Worm (Caenorhabditis elegans) whole organism, L2 larva: ENCODE results near the gene C01G10.1.

Source experiments
- C34F6.9 ChIP-seq: fragments of 150-350 bp; optimal IDR thresholded peaks from 2 replicates; lab custom pipeline; 2014; ENCODE audit warnings: missing biosample characterization, missing genetic modification characterization
- F13H6.1 ChIP-seq: sonication (generic microtip); optimal IDR thresholded peaks from 2 replicates; lab custom pipeline; 2016; ENCODE audit warnings: missing genetic modification characterization, missing compliant biosample characterization
- R02D3.7 ChIP-seq: fragments of 150-350 bp; optimal IDR thresholded peaks from 2 replicates; lab custom pipeline; 2014; ENCODE audit warnings: missing biosample characterization, missing genetic modification characterization
- ZK546.5 ChIP-seq: sonication (generic microtip); optimal IDR thresholded peaks from 2 replicates; lab custom pipeline; 2017; ENCODE audit warnings: missing biosample characterization, missing genetic modification characterization
- alr-1 ChIP-seq: fragments of 150-350 bp; optimal IDR thresholded peaks from 2 replicates; lab custom pipeline; 2014; ENCODE audit warnings: missing biosample characterization, missing genetic modification characterization
- ama-1 ChIP-seq: fragments of 150-350 bp; optimal IDR thresholded peaks from 2 replicates; lab custom pipeline; 2018; ENCODE audit warnings: inconsistent platforms
- blmp-1 ChIP-seq: sonication (generic microtip); optimal IDR thresholded peaks from 2 replicates; lab custom pipeline; 2017; ENCODE audit warnings: missing genetic modification characterization, mild to moderate bottlenecking, missing compliant biosample characterization, antibody characterized with exemption, moderate library complexity; ENCODE audit not compliant: insufficient read depth
- crh-2 ChIP-seq: sonication (generic microtip); optimal IDR thresholded peaks from 2 replicates; lab custom pipeline; 2017; ENCODE audit warnings: missing biosample characterization, missing genetic modification characterization
- dmd-4 ChIP-seq: sonication (generic microtip); optimal IDR thresholded peaks from 2 replicates; lab custom pipeline; 2017; ENCODE audit warnings: missing biosample characterization, missing genetic modification characterization
- egl-27 ChIP-seq: sonication (generic microtip); optimal IDR thresholded peaks from 3 replicates; lab custom pipeline; 2017; ENCODE audit warnings: missing biosample characterization, missing genetic modification reagents, missing genetic modification characterization
- elt-3 ChIP-seq: sonication (generic microtip); optimal IDR thresholded peaks from 2 replicates; lab custom pipeline; 2017; ENCODE audit warnings: missing biosample characterization, missing genetic modification characterization
- fos-1 ChIP-seq: fragments of 150-350 bp; optimal IDR thresholded peaks from 2 replicates; lab custom pipeline; 2014; ENCODE audit warnings: missing biosample characterization, missing genetic modification characterization
- mab-5 ChIP-seq: fragments of 150-350 bp; optimal IDR thresholded peaks from 2 replicates; lab custom pipeline; 2014; ENCODE audit warnings: missing biosample characterization, missing genetic modification characterization
- mbf-1 ChIP-seq: sonication (generic microtip); optimal IDR thresholded peaks from 2 replicates; lab custom pipeline; 2017; ENCODE audit warnings: missing biosample characterization, missing genetic modification characterization
- mdl-1 ChIP-seq, 2 experiments: fragments of 150-350 bp in 1 of 2; sonication (generic microtip) in 1 of 2; optimal IDR thresholded peaks; 2 replicates each; lab custom pipeline; 2017; ENCODE audit warnings: missing biosample characterization in 2 of 2, missing genetic modification characterization in 2 of 2
- nhr-10 ChIP-seq: sonication (generic microtip); optimal IDR thresholded peaks from 2 replicates; lab custom pipeline; 2017; ENCODE audit warnings: missing biosample characterization, missing genetic modification characterization
- nhr-11 ChIP-seq: fragments of 150-350 bp; optimal IDR thresholded peaks from 2 replicates; lab custom pipeline; 2014; ENCODE audit warnings: missing biosample characterization, missing genetic modification characterization
- nhr-129 ChIP-seq: fragments of 150-350 bp; optimal IDR thresholded peaks from 2 replicates; lab custom pipeline; 2014; ENCODE audit warnings: missing biosample characterization, missing genetic modification characterization
- nhr-21 ChIP-seq: fragments of 150-350 bp; optimal IDR thresholded peaks from 2 replicates; lab custom pipeline; 2014; ENCODE audit warnings: missing biosample characterization, missing genetic modification characterization
- nhr-23 ChIP-seq: fragments of 150-350 bp; optimal IDR thresholded peaks from 2 replicates; lab custom pipeline; 2014; ENCODE audit warnings: missing biosample characterization, missing genetic modification reagents, missing genetic modification characterization
- nhr-25 ChIP-seq: fragments of 150-350 bp; sonication (generic microtip); optimal IDR thresholded peaks from 3 replicates; lab custom pipeline; 2014; ENCODE audit warnings: missing biosample characterization, missing genetic modification characterization
- nhr-6 ChIP-seq: fragments of 150-350 bp; optimal IDR thresholded peaks from 2 replicates; lab custom pipeline; 2014; ENCODE audit warnings: missing biosample characterization, missing genetic modification characterization
- nhr-77 ChIP-seq: fragments of 150-350 bp; optimal IDR thresholded peaks from 2 replicates; lab custom pipeline; 2014; ENCODE audit warnings: missing biosample characterization, missing genetic modification characterization
- sem-4 ChIP-seq: fragments of 150-350 bp; optimal IDR thresholded peaks from 2 replicates; lab custom pipeline; 2014; ENCODE audit warnings: missing biosample characterization, missing genetic modification reagents, missing genetic modification characterization
- sma-3 ChIP-seq: sonication (generic microtip); optimal IDR thresholded peaks from 2 replicates; lab custom pipeline; 2016; ENCODE audit warnings: missing genetic modification reagents, missing genetic modification characterization, missing compliant biosample characterization
- sma-9 ChIP-seq, 2 experiments: fragments of 150-350 bp in 1 of 2; sonication (generic microtip) in 1 of 2; optimal IDR thresholded peaks; 2 replicates each; lab custom pipeline; 2014 to 2016; ENCODE audit warnings: missing genetic modification characterization in 2 of 2, mild to moderate bottlenecking in 1 of 2, missing biosample characterization in 1 of 2, missing compliant biosample characterization in 1 of 2, missing genetic modification reagents in 1 of 2, moderate library complexity in 1 of 2
- snpc-4 ChIP-seq: fragments of 150-350 bp; optimal IDR thresholded peaks from 2 replicates; lab custom pipeline; 2014; ENCODE audit warnings: missing biosample characterization, missing genetic modification characterization
- unc-39 ChIP-seq: fragments of 150-350 bp; optimal IDR thresholded peaks from 2 replicates; lab custom pipeline; 2014; ENCODE audit warnings: missing biosample characterization, missing genetic modification characterization
- unc-62 ChIP-seq: fragments of 150-350 bp; optimal IDR thresholded peaks from 2 replicates; lab custom pipeline; 2014; ENCODE audit warnings: missing biosample characterization, missing genetic modification reagents, missing genetic modification characterization
- ztf-1 ChIP-seq: fragments of 200-800 bp; sonication (Bioruptor generic); conservative IDR thresholded peaks from 2 replicates; pipeline ENCODE4 v1.3.6; 2022; ENCODE audit warnings: missing genetic modification characterization, missing compliant biosample characterization
- ztf-11 ChIP-seq: sonication (generic microtip); optimal IDR thresholded peaks from 2 replicates; lab custom pipeline; 2017; ENCODE audit warnings: missing biosample characterization, missing genetic modification characterization

C01G10.1 gene

DNA sequence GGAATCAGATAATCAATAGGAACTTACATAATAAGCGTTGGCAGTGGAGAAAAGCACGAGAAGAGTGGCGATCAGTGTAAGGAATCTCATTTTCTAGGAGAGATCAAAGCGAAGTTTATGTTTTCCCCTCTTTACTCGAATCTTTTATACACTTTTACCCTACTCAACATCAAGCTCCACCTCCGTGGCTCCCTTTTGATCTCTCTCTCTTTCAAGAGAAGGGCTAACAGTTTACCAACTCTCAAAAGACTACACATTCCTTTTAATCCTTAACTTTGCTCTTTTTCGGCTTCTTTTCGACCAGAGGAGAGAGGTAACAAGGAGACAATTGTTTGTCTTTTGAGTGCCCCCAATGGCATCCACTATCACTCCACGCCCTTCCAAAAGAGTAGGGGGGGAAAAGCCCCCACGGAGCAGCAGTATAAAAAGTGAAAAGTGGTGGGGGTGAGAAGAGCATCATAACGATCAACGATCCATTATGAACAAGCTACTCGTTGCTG is 12.3 kb upstream of the C01G10.1 start, which contains the start of the genes C01G10.15 and C01G10.6:
Gene C01G10.15 (minus strand): TSS at position 101 of the 500 bp plus-strand sequence.
Gene C01G10.6 (plus strand): TSS at position 450 of the 500 bp plus-strand sequence.
- TF ChIP-seq nhr-77 (tag; lab: Kevin White, UChicago) (no peak), sma-9 (GFP tag; optimal IDR thresholded peaks at IDR 0.05; lab: Kevin White, UChicago) (peak; percentile 0), sma-9 (tag; optimal IDR thresholded peaks at IDR 0.05; lab: Kevin White, UChicago) (no peak), nhr-25 (tag; lab: Kevin White, UChicago) (no peak)

- no peak for TF ChIP-seq nhr-11 (tag; lab: Kevin White, UChicago)
- no peak for TF ChIP-seq dmd-4 (tag; lab: Kevin White, UChicago)
- no peak for TF ChIP-seq snpc-4 (tag; lab: Kevin White, UChicago)
- no peak for TF ChIP-seq ZK546.5
- TF ChIP-seq alr-1 (tag; lab: Kevin White, UChicago) = no peak
- no peak for TF ChIP-seq nhr-6
- no peak for TF ChIP-seq mbf-1 (tag; lab: Kevin White, UChicago)
- no peak for TF ChIP-seq C34F6.9 (tag; lab: Kevin White, UChicago)
- no peak for TF ChIP-seq blmp-1 (tag; lab: Kevin White, UChicago)
- TF ChIP-seq ztf-1 = no peak
Observed at ce11 chrV:15088613-15089012, 10.9 kb upstream of the C01G10.1 start, which contains the start of gene C01G10.18. TSS of gene C01G10.18 (minus strand) at chrV:15088713.

- no peak for TF ChIP-seq ztf-1
- TF ChIP-seq egl-27 (tag; lab: Kevin White, UChicago) = no peak
- no peak for TF ChIP-seq fos-1
- no peak for TF ChIP-seq mdl-1 (tag; optimal IDR thresholded peaks at IDR 0.05; lab: Kevin White, UChicago)
- TF ChIP-seq alr-1 (tag; lab: Kevin White, UChicago) = no peak
- no peak for TF ChIP-seq mbf-1 (tag; lab: Kevin White, UChicago)
- TF ChIP-seq sem-4 (tag; lab: Kevin White, UChicago) = no peak
- no peak for TF ChIP-seq nhr-129 (tag; lab: Kevin White, UChicago)
- no peak for TF ChIP-seq nhr-11 (tag; lab: Kevin White, UChicago)
- no peak for TF ChIP-seq ZK546.5
- no peak for TF ChIP-seq ztf-11
- no peak for TF ChIP-seq unc-39 (tag; lab: Kevin White, UChicago)
- TF ChIP-seq F13H6.1 (tag; lab: Kevin White, UChicago) = no peak
- no peak for TF ChIP-seq elt-3 (tag; lab: Kevin White, UChicago)
- TF ChIP-seq dmd-4 (tag; lab: Kevin White, UChicago) = no peak
- no peak for TF ChIP-seq crh-2
Observed at ce11 chrV:15089438-15089837, 10.1 kb upstream of the C01G10.1 start, which contains the start of the genes C01G10.5 and C01G10.4. TSS of gene C01G10.5 (minus strand) at chrV:15089538. TSS of gene C01G10.4 (plus strand) at chrV:15089740.

ce11 chrV:15090457-15090856 is 9.1 kb upstream of the C01G10.1 start, which contains the start of gene C01G10.17:
TSS of gene C01G10.17 (plus strand) at chrV:15090757.
- TF ChIP-seq mdl-1 (tag; optimal IDR thresholded peaks at IDR 0.05; lab: Kevin White, UChicago) (no peak), sem-4 (tag; lab: Kevin White, UChicago) (no peak), nhr-6 (no peak)

DNA sequence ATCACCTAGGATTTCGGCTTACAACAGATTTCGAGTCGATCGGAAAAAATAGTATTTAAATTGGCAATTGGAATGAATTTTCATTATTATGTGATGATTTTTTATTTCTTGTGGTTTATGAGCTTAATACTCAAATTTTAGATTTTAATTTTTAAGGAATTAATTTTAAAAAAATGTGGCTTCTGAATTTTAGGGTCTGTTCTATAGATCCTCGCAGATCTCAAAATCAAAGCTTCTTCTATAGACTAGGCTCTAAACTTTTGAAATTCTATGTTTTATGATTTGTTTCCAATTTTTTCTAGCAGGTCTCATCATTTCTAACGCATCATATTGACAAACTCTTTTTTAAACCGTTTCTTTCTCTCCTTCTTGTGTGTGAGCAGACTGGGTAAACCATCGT is 6.9 kb upstream of the C01G10.1 start, which contains the start of gene txt-12:
Gene txt-12 (plus strand): TSS at position 301 of the 400 bp plus-strand sequence.
- TF ChIP-seq ZK546.5 = no peak
- TF ChIP-seq sma-3 (GFP tag; lab: Kevin White, UChicago) = no peak
- TF ChIP-seq dmd-4 (tag; lab: Kevin White, UChicago) = no peak
- TF ChIP-seq nhr-21 (tag; lab: Kevin White, UChicago) = no peak
- TF ChIP-seq nhr-23 (tag; lab: Kevin White, UChicago) = no peak
- TF ChIP-seq sem-4 (tag; lab: Kevin White, UChicago) = no peak
- TF ChIP-seq mab-5 (tag; lab: Kevin White, UChicago) = no peak
- no peak for TF ChIP-seq unc-62 (GFP tag; lab: Kevin White, UChicago)
- no peak for TF ChIP-seq egl-27 (tag; lab: Kevin White, UChicago)

- no peak for TF ChIP-seq egl-27 (tag; lab: Kevin White, UChicago)
- no peak for TF ChIP-seq snpc-4 (tag; lab: Kevin White, UChicago)
- TF ChIP-seq F13H6.1 (tag; lab: Kevin White, UChicago) = no peak
- TF ChIP-seq crh-2 = no peak
- TF ChIP-seq nhr-10 = no peak
- TF ChIP-seq R02D3.7 (tag; lab: Kevin White, UChicago) = no peak
- TF ChIP-seq alr-1 (tag; lab: Kevin White, UChicago) = no peak
- TF ChIP-seq ama-1 (lab: Kevin White, UChicago) = no peak
- TF ChIP-seq ztf-1 = no peak
- TF ChIP-seq elt-3 (tag; lab: Kevin White, UChicago) = no peak
- no peak for TF ChIP-seq nhr-25 (tag; lab: Kevin White, UChicago)
- no peak for TF ChIP-seq unc-39 (tag; lab: Kevin White, UChicago)
- TF ChIP-seq ZK546.5 = no peak
- no peak for TF ChIP-seq mbf-1 (tag; lab: Kevin White, UChicago)
Observed at ce11 chrV:15094749-15095148, 4.8 kb upstream of the C01G10.1 start, which contains the start of gene srx-78. TSS of gene srx-78 (plus strand) at chrV:15095049.
